Fruit fly (Drosophila melanogaster): Measurements from ENCODE around the gene CG8475.

CG8475 gene

dm6 chr2L:8164219-8164618 lies 32.5 kb downstream of the CG8475 start (continued):
- TF ChIP-seq Hsf (GFP tag; optimal IDR thresholded peaks at IDR 0.05) (peak; percentile 45), CG6765 (GFP tag; optimal IDR thresholded peaks at IDR 0.05) (no peak), dysf (GFP tag; IDR thresholded peaks at IDR 0.05) (peak; percentile 29; the same call in 1 of the 3 replicates), Fer1 (GFP tag; optimal IDR thresholded peaks at IDR 0.05) (peak; percentile 55), ac (GFP tag; optimal IDR thresholded peaks at IDR 0.05) (peak; percentile 85), tgo (GFP tag; IDR thresholded peaks at IDR 0.05) (peak; percentile 18; the same call in 1 of the 3 replicates), repo (GFP tag; optimal IDR thresholded peaks at IDR 0.05) (no peak), gro (GFP tag; optimal IDR thresholded peaks at IDR 0.05) (no peak), tin (GFP tag; optimal IDR thresholded peaks at IDR 0.05) (peak; percentile 53), bcd (GFP tag; optimal IDR thresholded peaks at IDR 0.05) (peak; percentile 75), CG4282 (GFP tag; optimal IDR thresholded peaks at IDR 0.05) (peak; percentile 2), Atf-2 (GFP tag; optimal IDR thresholded peaks at IDR 0.05) (peak; percentile 65), CG4424 (GFP tag; optimal IDR thresholded peaks at IDR 0.05) (peak; percentile 71), nom (GFP tag; optimal IDR thresholded peaks at IDR 0.05) (no peak), nmo (GFP tag; optimal IDR thresholded peaks at IDR 0.05) (peak; percentile 35), h (optimal IDR thresholded peaks at IDR 0.05) (no peak), Oli (tag; optimal IDR thresholded peaks at IDR 0.05) (peak; percentile 58), CG15011 (GFP tag; optimal IDR thresholded peaks at IDR 0.05) (peak; percentile 76), lola (GFP tag; optimal IDR thresholded peaks at IDR 0.05) (peak in 1 of 3 experiments; percentile 78), Doc2 (GFP tag; IDR thresholded peaks at IDR 0.05) (no peak), Gug (GFP tag; IDR thresholded peaks at IDR 0.05) (no peak; the same call in 3 of the 4 replicates), CG6175 (GFP tag; IDR thresholded peaks at IDR 0.05) (no peak), NC2β (GFP tag; optimal IDR thresholded peaks at IDR 0.05) (peak; percentile 73), CG13123 (GFP tag; optimal IDR thresholded peaks at IDR 0.05) (peak; percentile 87), CG12659 (GFP tag; optimal IDR thresholded peaks at IDR 0.05) (peak; percentile 73), Hr39 (optimal IDR thresholded peaks at IDR 0.05) (no peak), CG18599 (GFP tag; optimal IDR thresholded peaks at IDR 0.05) (peak; percentile 68), Pdp1 (GFP tag; optimal IDR thresholded peaks at IDR 0.05) (peak; percentile 29 to 63), Hey (tag; optimal IDR thresholded peaks at IDR 0.05) (peak; percentile 34), sens (GFP tag) (peak; percentile 99), Hr78 (GFP tag; optimal IDR thresholded peaks at IDR 0.05) (no peak), CG14860 (GFP tag; IDR thresholded peaks at IDR 0.05; ENCODE audit: partially characterized antibody) (no peak), da (GFP tag; optimal IDR thresholded peaks at IDR 0.05) (no peak), CG1024 (GFP tag; IDR thresholded peaks at IDR 0.05) (peak; percentile 76; the same call in 1 of the 2 replicates), Lpt (GFP tag; optimal IDR thresholded peaks at IDR 0.05) (no peak), trem (tag; optimal IDR thresholded peaks at IDR 0.05) (peak; percentile 62), hkb (optimal IDR thresholded peaks at IDR 0.05) (no peak), hkb (GFP tag; IDR thresholded peaks at IDR 0.05) (peak; percentile 87), dmrt99B (tag; optimal IDR thresholded peaks at IDR 0.05) (peak; percentile 73), CG12299 (tag; optimal IDR thresholded peaks at IDR 0.05) (peak; percentile 76), crp (GFP tag; optimal IDR thresholded peaks at IDR 0.05) (peak in 1 of 2 experiments; percentile 19), B-H2 (GFP tag; optimal IDR thresholded peaks at IDR 0.05) (no peak), Blimp-1 (GFP tag; optimal IDR thresholded peaks at IDR 0.05) (peak; percentile 88), run (tag; optimal IDR thresholded peaks at IDR 0.05) (no peak), her (GFP tag; optimal IDR thresholded peaks at IDR 0.05) (peak; percentile 29), CG18619 (GFP tag; optimal IDR thresholded peaks at IDR 0.05) (peak; percentile 82), CG42726 (GFP tag; IDR thresholded peaks at IDR 0.05; ENCODE audit: partially characterized antibody) (no peak), CG3163 (GFP tag; optimal IDR thresholded peaks at IDR 0.05) (peak; percentile 34), Ptx1 (GFP tag; IDR thresholded peaks at IDR 0.05) (no peak), ase (GFP tag; IDR thresholded peaks at IDR 0.05) (peak; percentile 24; the same call in 2 of the 3 replicates), pho (GFP tag; optimal IDR thresholded peaks at IDR 0.05) (no peak)
